Fruit fly (Drosophila melanogaster): ENCODE results near the gene Or85f.
A peak's percentile ranks its signal among the peaks of the same experiment; 100 is the strongest.

Gene Or85f

DNA sequence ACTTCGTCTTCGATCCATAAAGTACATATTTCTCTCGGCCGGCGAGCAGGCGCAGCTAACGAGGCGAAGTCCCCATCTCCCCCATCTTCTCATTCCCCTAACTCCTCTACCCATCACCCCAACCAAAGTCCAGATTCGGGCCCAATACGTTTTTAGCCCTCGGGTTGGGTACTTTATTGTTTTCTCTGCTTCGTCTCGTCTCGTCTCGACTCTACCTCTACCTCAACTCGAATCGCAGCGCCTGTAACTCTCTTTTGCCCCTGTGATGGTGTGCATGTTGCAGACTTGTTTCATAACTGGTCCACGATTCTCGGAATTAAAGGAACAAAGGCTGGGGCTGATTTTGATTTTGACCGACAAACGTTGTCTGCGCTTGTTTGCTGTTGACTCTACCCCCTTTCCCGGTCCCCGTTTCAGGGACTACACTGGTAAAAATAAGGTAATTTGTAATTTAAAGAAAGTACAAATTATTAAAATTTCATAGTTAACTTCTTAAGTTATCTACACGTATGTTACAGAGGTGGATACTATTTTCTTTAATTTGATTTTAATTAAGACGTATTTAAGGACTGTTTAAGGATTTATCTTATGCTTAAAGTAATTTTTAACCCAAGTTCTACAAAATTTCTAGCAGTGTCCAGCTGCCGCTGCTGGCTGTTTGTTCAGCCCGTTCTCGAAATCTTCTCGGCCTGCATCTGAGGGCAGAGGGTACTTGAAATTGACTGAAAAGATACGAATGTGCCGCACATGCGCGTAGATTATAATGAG is 19.2 kb upstream of the Or85f start (continued):
- no peak for TF ChIP-seq gsb (GFP tag; IDR thresholded peaks at IDR 0.05)
- peak; percentile 15 for TF ChIP-seq CG12659 (GFP tag; optimal IDR thresholded peaks at IDR 0.05)
- peak; percentile 15 for TF ChIP-seq CG33213 (GFP tag; optimal IDR thresholded peaks at IDR 0.05)
- TF ChIP-seq sisA (GFP tag; IDR thresholded peaks at IDR 0.05): peak; percentile 36
- TF ChIP-seq CG6791 (GFP tag; IDR thresholded peaks at IDR 0.05; ENCODE audit: partially characterized antibody): no peak
- TF ChIP-seq ham (GFP tag; IDR thresholded peaks at IDR 0.05): no peak
- peak; percentile 93 for TF ChIP-seq dmrt11E (tag; optimal IDR thresholded peaks at IDR 0.05)
- no peak for TF ChIP-seq lov (optimal IDR thresholded peaks at IDR 0.05)
- TF ChIP-seq lov (GFP tag; IDR thresholded peaks at IDR 0.05): 0 out of 3 replicates have a peak, but pooled peaks have one; percentile 37
- TF ChIP-seq sima (GFP tag; optimal IDR thresholded peaks at IDR 0.05): no peak
- TF ChIP-seq Spps (tag; optimal IDR thresholded peaks at IDR 0.05): peak; percentile 63
- TF ChIP-seq sens (GFP tag): peak; percentile 97
- TF ChIP-seq CG7987 (GFP tag; optimal IDR thresholded peaks at IDR 0.05): no peak
- peak; percentile 50 for TF ChIP-seq CG13424 (tag; optimal IDR thresholded peaks at IDR 0.05)
- no peak for TF ChIP-seq sens-2 (GFP tag; IDR thresholded peaks at IDR 0.05)
- peak; percentile 40 for TF ChIP-seq lilli (GFP tag; optimal IDR thresholded peaks at IDR 0.05)
- TF ChIP-seq CG8944 (GFP tag; optimal IDR thresholded peaks at IDR 0.05): no peak
- no peak for TF ChIP-seq fu2 (GFP tag; optimal IDR thresholded peaks at IDR 0.05)
- TF ChIP-seq pros (GFP tag; optimal IDR thresholded peaks at IDR 0.05): peak; percentile 23
- peak; percentile 70 for TF ChIP-seq Sox100B (GFP tag; optimal IDR thresholded peaks at IDR 0.05)
- TF ChIP-seq CG11723 (GFP tag; optimal IDR thresholded peaks at IDR 0.05): peak; percentile 20
- no peak for TF ChIP-seq CG15514 (GFP tag; optimal IDR thresholded peaks at IDR 0.05)
- TF ChIP-seq hbn (GFP tag; IDR thresholded peaks at IDR 0.05; ENCODE audit: partially characterized antibody): no peak
- no peak for TF ChIP-seq ssp (GFP tag; IDR thresholded peaks at IDR 0.05)
- peak; percentile 78 for TF ChIP-seq CG7556 (GFP tag; optimal IDR thresholded peaks at IDR 0.05)
- peak; percentile 17 for TF ChIP-seq CG12219 (GFP tag; optimal IDR thresholded peaks at IDR 0.05)
- TF ChIP-seq stwl (tag; optimal IDR thresholded peaks at IDR 0.05): no peak
- peak; percentile 95 for TF ChIP-seq zf30C (GFP tag; optimal IDR thresholded peaks at IDR 0.05)
- no peak for TF ChIP-seq ERR (GFP tag; optimal IDR thresholded peaks at IDR 0.05)
- TF ChIP-seq CG17328 (GFP tag; IDR thresholded peaks at IDR 0.05): peak; percentile 50
- no peak for TF ChIP-seq Dbx (GFP tag; IDR thresholded peaks at IDR 0.05)
- peak; percentile 42; the same call in 1 of the 3 replicates for TF ChIP-seq zfh1 (GFP tag; IDR thresholded peaks at IDR 0.05)
- peak; percentile 40 for TF ChIP-seq CG2116 (GFP tag; optimal IDR thresholded peaks at IDR 0.05)
- TF ChIP-seq CG13123 (GFP tag; optimal IDR thresholded peaks at IDR 0.05): peak; percentile 37
- no peak for TF ChIP-seq B-H2 (GFP tag; optimal IDR thresholded peaks at IDR 0.05)
- TF ChIP-seq HHEX (GFP tag; optimal IDR thresholded peaks at IDR 0.05): peak; percentile 25
- peak; percentile 65 to 74 for TF ChIP-seq bsh (GFP tag; optimal IDR thresholded peaks at IDR 0.05)

DNA sequence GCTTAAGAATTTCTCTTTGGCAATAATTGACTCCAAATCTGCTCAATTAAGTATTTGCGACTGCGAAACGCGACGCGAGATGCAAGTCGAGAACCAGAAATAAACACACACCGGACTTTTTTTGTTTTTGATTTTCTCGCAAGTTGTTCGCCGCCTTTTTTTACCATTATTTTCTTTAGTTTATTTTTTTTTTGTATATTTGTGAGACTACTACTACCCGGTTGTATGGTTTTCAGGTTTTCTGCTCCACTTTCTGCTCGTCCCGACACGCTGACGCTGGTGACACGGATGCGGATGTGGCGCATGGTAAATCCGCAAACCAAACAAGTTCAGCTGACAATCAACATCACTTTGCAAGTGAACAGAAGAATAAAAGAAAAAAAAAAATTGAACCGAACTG is 17.0 kb upstream of the Or85f start:
- no peak for TF ChIP-seq CG13624 (GFP tag; optimal IDR thresholded peaks at IDR 0.05)
- TF ChIP-seq nom (GFP tag; optimal IDR thresholded peaks at IDR 0.05): peak; percentile 86
